Worm (Caenorhabditis elegans): ENCODE data around the gene F21G4.5.

DNA sequence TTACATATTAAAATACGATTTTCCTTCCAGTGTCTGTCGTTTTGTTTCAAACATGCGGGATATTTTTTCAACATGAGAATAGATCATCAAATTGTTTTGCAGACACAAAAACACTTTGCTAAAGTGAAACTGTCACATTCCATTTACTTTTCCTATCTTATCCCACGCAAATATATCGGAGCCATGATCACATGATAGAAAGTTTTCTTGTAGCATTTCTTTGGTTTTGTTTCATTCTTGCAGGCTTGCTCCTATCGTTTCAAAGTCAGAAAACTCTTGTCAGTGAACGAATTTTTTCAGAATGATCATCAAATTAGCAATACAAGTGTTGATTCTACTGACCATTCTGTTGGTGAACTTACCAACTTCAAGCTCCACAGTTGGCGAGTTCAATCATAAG is 15.3 kb downstream of the F21G4.5 start, which contains the start of gene C17G1.2:
- no peak for TF ChIP-seq him-1 (tag; optimal IDR thresholded peaks at IDR 0.05)
- TF ChIP-seq dao-5 (tag; optimal IDR thresholded peaks at IDR 0.05): no peak
- no peak for TF ChIP-seq W03F9.2 (tag; optimal IDR thresholded peaks at IDR 0.05)

All from whole organism, L4/young adult.